Fruit fly (Drosophila melanogaster): ENCODE results near the gene Nipsnap.
A peak's percentile ranks its signal among the peaks of the same experiment; 100 is the strongest.

Gene Nipsnap

DNA sequence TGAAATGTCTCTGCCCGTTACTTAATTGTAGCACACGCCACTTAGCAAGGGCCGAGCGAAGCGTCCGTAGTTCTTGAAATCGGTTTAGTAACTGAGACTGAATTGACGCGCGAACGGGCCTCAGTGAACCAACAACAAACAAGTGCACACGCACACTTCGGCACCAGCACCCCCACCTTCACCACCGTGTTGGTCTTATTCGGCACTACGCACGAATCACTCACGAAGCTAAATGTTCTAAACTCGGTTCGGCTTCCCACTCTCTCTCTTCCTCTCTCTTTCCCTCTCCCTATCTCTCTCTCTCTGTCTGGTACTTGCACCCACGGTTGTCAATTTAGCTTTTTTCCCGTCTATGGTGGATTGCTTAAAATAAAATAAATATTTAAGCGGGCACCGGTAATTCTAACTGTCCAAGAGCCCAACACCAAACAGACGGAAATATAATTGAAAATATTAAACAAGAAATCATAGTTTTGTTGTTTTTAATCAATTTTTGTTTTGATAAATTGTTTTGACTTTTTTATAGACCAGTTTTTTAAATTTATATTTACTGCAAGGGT is 18.1 kb upstream of the Nipsnap start, which contains the start of gene Tob (continued):
- peak; percentile 4 for TF ChIP-seq ERR (GFP tag; optimal IDR thresholded peaks at IDR 0.05)
- 0 out of 3 replicates have a peak, but pooled peaks have one; percentile 14 for TF ChIP-seq mld (GFP tag; IDR thresholded peaks at IDR 0.05; ENCODE audit: partially characterized antibody)
- 0 out of 2 replicates have a peak, but pooled peaks have one; percentile 11 for TF ChIP-seq CG6689 (GFP tag; IDR thresholded peaks at IDR 0.05)
- no peak for TF ChIP-seq CG13775 (GFP tag; optimal IDR thresholded peaks at IDR 0.05)
- TF ChIP-seq seq (GFP tag; IDR thresholded peaks at IDR 0.05), result 0 out of 2 replicates have a peak, but pooled peaks have one; percentile 13
- no peak for TF ChIP-seq Hr39 (optimal IDR thresholded peaks at IDR 0.05)
- TF ChIP-seq CG12769 (tag; optimal IDR thresholded peaks at IDR 0.05), result peak; percentile 73
- TF ChIP-seq bab2 (GFP tag; optimal IDR thresholded peaks at IDR 0.05), result no peak
- TF ChIP-seq CG13894 (tag; optimal IDR thresholded peaks at IDR 0.05), result peak; percentile 64
- no peak for TF ChIP-seq CG10959 (GFP tag; IDR thresholded peaks at IDR 0.05)
- TF ChIP-seq tgo (GFP tag; IDR thresholded peaks at IDR 0.05), result no peak
- TF ChIP-seq otp (GFP tag; IDR thresholded peaks at IDR 0.05), result 0 out of 3 replicates have a peak, but pooled peaks have one; percentile 9
- peak; percentile 6 for TF ChIP-seq nmo (GFP tag; optimal IDR thresholded peaks at IDR 0.05)
- TF ChIP-seq al (GFP tag; IDR thresholded peaks at IDR 0.05), result no peak
- TF ChIP-seq CG12071 (GFP tag; optimal IDR thresholded peaks at IDR 0.05), result peak; percentile 17
- no peak for TF ChIP-seq ash1 (GFP tag; optimal IDR thresholded peaks at IDR 0.05)
- TF ChIP-seq unc-4 (GFP tag; IDR thresholded peaks at IDR 0.05; ENCODE audit: partially characterized antibody), result 0 out of 2 replicates have a peak, but pooled peaks have one; percentile 26
- TF ChIP-seq CG11504 (tag; optimal IDR thresholded peaks at IDR 0.05), result peak; percentile 36
- peak; percentile 12 for TF ChIP-seq CG17385 (GFP tag; optimal IDR thresholded peaks at IDR 0.05)
- TF ChIP-seq dysf (GFP tag; IDR thresholded peaks at IDR 0.05), result no peak
- TF ChIP-seq amos (GFP tag; IDR thresholded peaks at IDR 0.05; ENCODE audit: partially characterized antibody), result peak; percentile 53; the same call in 1 of the 2 replicates
- no peak for TF ChIP-seq Gug (GFP tag; IDR thresholded peaks at IDR 0.05)
- peak; percentile 3 for TF ChIP-seq Hand (GFP tag; optimal IDR thresholded peaks at IDR 0.05)
- TF ChIP-seq CG7786 (GFP tag; optimal IDR thresholded peaks at IDR 0.05), result no peak
- peak in 1 of 2 experiments; percentile 32 for TF ChIP-seq insv (GFP tag; optimal IDR thresholded peaks at IDR 0.05)
- no peak for TF ChIP-seq slou (GFP tag; optimal IDR thresholded peaks at IDR 0.05)
- peak; percentile 82 for TF ChIP-seq CG4360 (GFP tag; IDR thresholded peaks at IDR 0.05)
- TF ChIP-seq Hmr (GFP tag; optimal IDR thresholded peaks at IDR 0.05), result peak; percentile 19
- peak in 1 of 2 experiments; percentile 29 for TF ChIP-seq Hr78 (GFP tag; optimal IDR thresholded peaks at IDR 0.05)
- TF ChIP-seq CG7556 (GFP tag; optimal IDR thresholded peaks at IDR 0.05), result peak; percentile 1
- peak; percentile 84 for TF ChIP-seq Med (GFP tag)
- peak; percentile 40 for TF ChIP-seq gro (GFP tag; optimal IDR thresholded peaks at IDR 0.05)
- TF ChIP-seq CG1832 (GFP tag; optimal IDR thresholded peaks at IDR 0.05), result peak; percentile 72
- no peak for TF ChIP-seq emc (GFP tag; optimal IDR thresholded peaks at IDR 0.05)
- no peak for TF ChIP-seq CG10654 (GFP tag; optimal IDR thresholded peaks at IDR 0.05)
- TF ChIP-seq Aef1 (GFP tag; IDR thresholded peaks at IDR 0.05), result peak; percentile 81
- TF ChIP-seq cas (GFP tag; IDR thresholded peaks at IDR 0.05), result peak; percentile 12; the same call in 1 of the 2 replicates
- no peak for TF ChIP-seq CG17612 (GFP tag; IDR thresholded peaks at IDR 0.05)
- no peak for TF ChIP-seq CG2129 (GFP tag; IDR thresholded peaks at IDR 0.05; ENCODE audit: partially characterized antibody)
- TF ChIP-seq CG12219 (GFP tag; optimal IDR thresholded peaks at IDR 0.05), result no peak
- peak; percentile 93 for TF ChIP-seq Sry-β (GFP tag; optimal IDR thresholded peaks at IDR 0.05)
- peak; percentile 8; the same call in 1 of the 2 replicates for TF ChIP-seq inv (GFP tag; IDR thresholded peaks at IDR 0.05; ENCODE audit: partially characterized antibody)
- no peak for TF ChIP-seq CG16863 (GFP tag; optimal IDR thresholded peaks at IDR 0.05)
- TF ChIP-seq HLH3B (GFP tag; IDR thresholded peaks at IDR 0.05), result no peak
- peak; percentile 27; the same call in 1 of the 2 replicates for TF ChIP-seq MBD-R2 (GFP tag; IDR thresholded peaks at IDR 0.05)
- peak; percentile 15 for TF ChIP-seq CG12391 (tag; optimal IDR thresholded peaks at IDR 0.05)
- TF ChIP-seq Hmx (GFP tag; optimal IDR thresholded peaks at IDR 0.05), result no peak
- TF ChIP-seq org-1 (GFP tag; optimal IDR thresholded peaks at IDR 0.05), result no peak
- TF ChIP-seq CG1529 (GFP tag; optimal IDR thresholded peaks at IDR 0.05), result no peak
- 0 out of 2 replicates have a peak, but pooled peaks have one; percentile 29 for TF ChIP-seq ara (GFP tag; IDR thresholded peaks at IDR 0.05)

Measured in whole organism, embryonic.